Worm (Caenorhabditis elegans) whole organism, late embryonic: ENCODE data around the gene ptr-3.
A peak's percentile ranks its signal among the peaks of the same experiment; 100 is the strongest.

Experiments
- F13H6.1 ChIP-seq: sonication (generic microtip); optimal IDR thresholded peaks from 2 replicates; lab custom pipeline; 2016; ENCODE audit warnings: missing genetic modification characterization, missing compliant biosample characterization
- K02D7.2 ChIP-seq: sonication (generic microtip); optimal IDR thresholded peaks from 2 replicates; lab custom pipeline; 2017; ENCODE audit warnings: mild to moderate bottlenecking, missing genetic modification characterization, missing compliant biosample characterization
- Y22D7AL.16 ChIP-seq: sonication (generic microtip); optimal IDR thresholded peaks from 2 replicates; lab custom pipeline; 2016; ENCODE audit warnings: missing genetic modification characterization, missing compliant biosample characterization
- ceh-2 ChIP-seq: sonication (generic microtip); optimal IDR thresholded peaks from 2 replicates; lab custom pipeline; 2016; ENCODE audit warnings: missing genotype, missing genetic modification characterization, missing compliant biosample characterization
- ceh-31 ChIP-seq: sonication (generic microtip); optimal IDR thresholded peaks from 2 replicates; lab custom pipeline; 2016; ENCODE audit warnings: missing genetic modification characterization, missing compliant biosample characterization
- che-1 ChIP-seq: sonication (generic microtip); optimal IDR thresholded peaks from 2 replicates; lab custom pipeline; 2016; ENCODE audit warnings: mild to moderate bottlenecking, missing genetic modification characterization, missing compliant biosample characterization
- dve-1 ChIP-seq: sonication (generic microtip); optimal IDR thresholded peaks from 2 replicates; lab custom pipeline; 2017; ENCODE audit warnings: antibody characterized with exemption, mild to moderate bottlenecking, missing genetic modification characterization, missing compliant biosample characterization
- ets-4 ChIP-seq: sonication (generic microtip); optimal IDR thresholded peaks from 2 replicates; lab custom pipeline; 2016; ENCODE audit warnings: missing genetic modification characterization, missing compliant biosample characterization
- fax-1 ChIP-seq: sonication (generic microtip); optimal IDR thresholded peaks from 2 replicates; lab custom pipeline; 2016; ENCODE audit warnings: missing genotype, missing genetic modification characterization, missing compliant biosample characterization
- fkh-6 ChIP-seq: sonication (generic microtip); optimal IDR thresholded peaks from 2 replicates; lab custom pipeline; 2016; ENCODE audit warnings: missing genetic modification characterization, missing compliant biosample characterization
- gmeb-2 ChIP-seq: sonication (generic microtip); optimal IDR thresholded peaks from 2 replicates; lab custom pipeline; 2016; ENCODE audit warnings: missing genetic modification characterization, inconsistent platforms, missing compliant biosample characterization
- hlh-30 ChIP-seq: sonication (generic microtip); optimal IDR thresholded peaks from 2 replicates; lab custom pipeline; 2017; ENCODE audit warnings: antibody characterized with exemption, missing genetic modification characterization, missing compliant biosample characterization; ENCODE audit not compliant: insufficient read depth
- hlh-6 ChIP-seq: sonication (generic microtip); optimal IDR thresholded peaks from 2 replicates; lab custom pipeline; 2016; ENCODE audit warnings: missing genotype, missing genetic modification characterization, missing compliant biosample characterization
- lim-6 ChIP-seq: sonication (generic microtip); optimal IDR thresholded peaks from 2 replicates; lab custom pipeline; 2016; ENCODE audit warnings: missing genetic modification characterization, missing compliant biosample characterization
- mec-3 ChIP-seq: sonication (generic microtip); optimal IDR thresholded peaks from 2 replicates; lab custom pipeline; 2016; ENCODE audit warnings: borderline replicate concordance, missing genetic modification characterization, missing compliant biosample characterization
- nfya-1 ChIP-seq: sonication (generic microtip); optimal IDR thresholded peaks from 2 replicates; lab custom pipeline; 2017; ENCODE audit warnings: missing genetic modification characterization, mild to moderate bottlenecking, missing compliant biosample characterization, antibody characterized with exemption, moderate library complexity
- nhr-232 ChIP-seq: sonication (generic microtip); optimal IDR thresholded peaks from 2 replicates; lab custom pipeline; 2016; ENCODE audit warnings: missing genetic modification characterization, missing compliant biosample characterization
- pha-2 ChIP-seq: sonication (generic microtip); optimal IDR thresholded peaks from 2 replicates; lab custom pipeline; 2017; ENCODE audit warnings: mild to moderate bottlenecking, missing genetic modification characterization, missing compliant biosample characterization
- pha-4 ChIP-seq: fragments of 150-350 bp; optimal IDR thresholded peaks from 2 replicates; lab custom pipeline; 2018; ENCODE audit warnings: missing biosample characterization, missing genetic modification reagents, missing genetic modification characterization
- rnt-1 ChIP-seq: sonication (generic microtip); optimal IDR thresholded peaks from 2 replicates; lab custom pipeline; 2016; ENCODE audit warnings: missing genetic modification characterization, missing compliant biosample characterization
- sdc-2 ChIP-seq: sonication (generic microtip); optimal IDR thresholded peaks from 2 replicates; lab custom pipeline; 2016; ENCODE audit warnings: missing genotype, missing genetic modification characterization, missing compliant biosample characterization
- tbx-2 ChIP-seq: sonication (generic microtip); optimal IDR thresholded peaks from 2 replicates; lab custom pipeline; 2016; ENCODE audit warnings: missing genetic modification characterization, missing compliant biosample characterization
- unc-42 ChIP-seq: sonication (generic microtip); optimal IDR thresholded peaks from 2 replicates; lab custom pipeline; 2016; ENCODE audit warnings: missing genotype, missing genetic modification characterization, missing compliant biosample characterization
- unc-55 ChIP-seq: sonication (generic microtip); optimal IDR thresholded peaks from 2 replicates; lab custom pipeline; 2017; ENCODE audit warnings: missing biosample characterization, missing genetic modification reagents, missing genetic modification characterization
- unc-86 ChIP-seq: sonication (generic microtip); optimal IDR thresholded peaks from 2 replicates; lab custom pipeline; 2016; ENCODE audit warnings: missing genetic modification characterization, missing compliant biosample characterization
- zip-5 ChIP-seq: sonication (generic microtip); optimal IDR thresholded peaks from 2 replicates; lab custom pipeline; 2016; ENCODE audit warnings: missing genetic modification characterization, missing compliant biosample characterization
- ztf-16 ChIP-seq: sonication (generic microtip); optimal IDR thresholded peaks from 2 replicates; lab custom pipeline; 2017; ENCODE audit warnings: missing genetic modification characterization, missing compliant biosample characterization

Gene ptr-3

ce11 chrII:372235-372634 lies 4.9 kb upstream of the ptr-3 start:
- TF ChIP-seq tbx-2 (tag; lab: Kevin White, UChicago) (no peak), F13H6.1 (no peak), Y22D7AL.16 (tag; lab: Kevin White, UChicago) (no peak), nfya-1 (peak; percentile 69)

- TF ChIP-seq hlh-30 (tag; lab: Kevin White, UChicago) (no peak), ztf-16 (tag; lab: Kevin White, UChicago) (no peak), unc-42 (tag; lab: Kevin White, UChicago) (no peak), fkh-6 (no peak), F13H6.1 (no peak)
- TF ChIP-seq, all 69 proteins: peak for 0
These were observed 4.2 kb upstream of the ptr-3 start for ce11 chrII:371549-371948.

- TF ChIP-seq tbx-2 (tag; lab: Kevin White, UChicago), result no peak
- peak; percentile 53 for TF ChIP-seq nfya-1
These were observed 3.0 kb upstream of the ptr-3 start for ce11 chrII:370394-370793.

DNA sequence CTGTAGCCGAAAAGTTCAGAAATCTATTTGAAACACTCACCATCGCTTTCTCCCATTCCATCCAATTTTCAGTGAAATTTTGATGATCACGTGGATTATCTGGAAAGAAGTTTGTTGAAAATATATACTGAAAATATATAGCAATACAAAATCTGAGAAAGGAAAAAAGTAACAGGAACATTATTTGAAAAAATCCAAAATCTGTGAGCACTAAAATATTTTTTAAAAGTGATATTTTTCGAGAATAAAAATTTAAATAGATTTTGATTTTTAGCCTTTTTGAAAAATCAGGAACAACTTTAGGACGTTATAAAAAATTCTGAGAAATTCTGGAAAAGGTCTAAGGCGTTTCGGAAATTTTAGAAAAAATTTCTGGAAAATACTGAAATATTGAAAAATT lies 10.4 kb downstream of the ptr-3 start, which contains the start of gene dmsr-4:
Gene dmsr-4 (minus strand): TSS at position 101 of the 400 bp plus-strand sequence.
- TF ChIP-seq che-1 (tag; lab: Kevin White, UChicago) (no peak), pha-4 (tag; lab: Kevin White, UChicago) (no peak), ceh-2 (tag; lab: Kevin White, UChicago) (no peak), gmeb-2 (tag; lab: Kevin White, UChicago) (no peak), ceh-31 (tag; lab: Kevin White, UChicago) (no peak), hlh-6 (tag; lab: Kevin White, UChicago) (no peak), unc-86 (tag; lab: Kevin White, UChicago) (no peak), zip-5 (no peak)

ce11 chrII:354494-354893 lies 12.9 kb downstream of the ptr-3 start:
- TF ChIP-seq nhr-232 (no peak), unc-42 (tag; lab: Kevin White, UChicago) (peak; percentile 97), pha-2 (tag; lab: Kevin White, UChicago) (no peak), fkh-6 (no peak), unc-55 (GFP tag; lab: Kevin White, UChicago) (no peak)

DNA sequence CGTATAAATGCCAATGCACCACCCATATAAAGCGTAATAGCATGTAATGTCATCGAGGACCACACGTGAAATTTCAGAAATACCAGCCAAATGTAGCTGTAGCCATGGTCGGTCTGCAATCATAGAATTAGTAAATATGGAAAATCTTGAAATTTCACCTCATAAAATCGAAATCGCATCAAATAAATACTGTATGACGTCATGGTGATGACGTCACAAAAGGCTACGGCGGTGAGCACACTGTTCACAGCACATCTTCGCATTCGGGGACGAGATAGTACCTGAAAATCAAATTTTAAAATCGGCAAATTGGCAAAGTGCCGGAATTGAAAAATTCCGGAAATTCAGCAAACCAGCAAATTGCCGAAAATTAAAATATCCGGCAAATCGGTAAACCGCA lies 17.6 kb downstream of the ptr-3 start:
- TF ChIP-seq dve-1 (tag; lab: Kevin White, UChicago) (no peak), rnt-1 (tag; lab: Kevin White, UChicago) (no peak), hlh-6 (tag; lab: Kevin White, UChicago) (no peak), sdc-2 (tag; lab: Kevin White, UChicago) (no peak), fax-1 (tag; lab: Kevin White, UChicago) (no peak), mec-3 (tag; lab: Kevin White, UChicago) (no peak), lim-6 (no peak)

ce11 chrII:347734-348133 lies 19.6 kb downstream of the ptr-3 start, which contains the start of gene D1069.3:
D1069.3 (minus strand) TSS chrII:347891.
- no peak for TF ChIP-seq ets-4
- no peak for TF ChIP-seq sdc-2 (tag; lab: Kevin White, UChicago)
- peak; percentile 11 for TF ChIP-seq nfya-1
- TF ChIP-seq unc-42 (tag; lab: Kevin White, UChicago), result peak; percentile 79
- no peak for TF ChIP-seq Y22D7AL.16 (tag; lab: Kevin White, UChicago)
- TF ChIP-seq gmeb-2 (tag; lab: Kevin White, UChicago), result no peak

- TF ChIP-seq nfya-1 (peak; percentile 98), K02D7.2 (tag; lab: Kevin White, UChicago) (no peak)
These were observed 26.1 kb downstream of the ptr-3 start for ce11 chrII:341282-341681.
